Worm (Caenorhabditis elegans): Measurements from ENCODE around the gene F35H10.2.

DNA sequence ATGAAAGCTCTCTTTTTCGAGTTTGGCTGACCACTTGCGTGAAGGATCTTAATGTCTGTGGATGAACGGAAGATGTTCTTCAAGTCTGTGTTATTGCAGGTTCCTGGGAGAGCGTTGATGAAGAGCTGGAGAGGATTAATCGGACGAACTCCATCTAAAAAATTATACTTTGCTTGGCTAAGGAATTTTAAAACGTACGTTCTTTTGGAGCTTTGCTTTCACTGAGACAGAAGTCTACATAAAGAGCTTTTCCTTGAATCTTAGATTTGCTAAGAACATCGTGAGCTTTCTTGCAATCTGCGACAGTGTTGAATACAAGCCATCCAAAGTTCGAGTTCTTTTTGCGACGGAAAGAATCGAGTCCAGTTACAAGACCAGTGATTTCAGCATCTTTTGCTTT lies 41.7 kb upstream of the F35H10.2 start:
- TF ChIP-seq W03F9.2 (tag; optimal IDR thresholded peaks at IDR 0.05) = no peak
- TF ChIP-seq dao-5 (tag; optimal IDR thresholded peaks at IDR 0.05) = no peak
- TF ChIP-seq him-1 (tag; optimal IDR thresholded peaks at IDR 0.05) = no peak

Data from whole organism, L4/young adult.